Worm (Caenorhabditis elegans) whole organism, L2 larva: ENCODE results near the gene T21D12.11.

Experiments used
- F13H6.1 ChIP-seq: sonication (generic microtip); optimal IDR thresholded peaks from 2 replicates; lab custom pipeline; 2016; ENCODE audit warnings: missing genetic modification characterization, missing compliant biosample characterization
- R02D3.7 ChIP-seq: fragments of 150-350 bp; optimal IDR thresholded peaks from 2 replicates; lab custom pipeline; 2014; ENCODE audit warnings: missing biosample characterization, missing genetic modification characterization
- Y55F3AM.14 ChIP-seq: fragments of 200-800 bp; sonication (Bioruptor generic); optimal IDR thresholded peaks from 2 replicates; lab custom pipeline; 2018; ENCODE audit warnings: mild to moderate bottlenecking, missing genetic modification characterization, missing compliant biosample characterization
- ZK546.5 ChIP-seq: sonication (generic microtip); optimal IDR thresholded peaks from 2 replicates; lab custom pipeline; 2017; ENCODE audit warnings: missing biosample characterization, missing genetic modification characterization
- alr-1 ChIP-seq: fragments of 150-350 bp; optimal IDR thresholded peaks from 2 replicates; lab custom pipeline; 2014; ENCODE audit warnings: missing biosample characterization, missing genetic modification characterization
- aly-2 ChIP-seq: fragments of 150-350 bp; optimal IDR thresholded peaks from 2 replicates; lab custom pipeline; 2014; ENCODE audit warnings: missing biosample characterization, missing genetic modification characterization
- ama-1 ChIP-seq: fragments of 150-350 bp; optimal IDR thresholded peaks from 2 replicates; lab custom pipeline; 2018; ENCODE audit warnings: inconsistent platforms
- blmp-1 ChIP-seq: sonication (generic microtip); optimal IDR thresholded peaks from 2 replicates; lab custom pipeline; 2017; ENCODE audit warnings: missing genetic modification characterization, mild to moderate bottlenecking, missing compliant biosample characterization, antibody characterized with exemption, moderate library complexity; ENCODE audit not compliant: insufficient read depth
- ceh-16 ChIP-seq: fragments of 150-350 bp; optimal IDR thresholded peaks from 2 replicates; lab custom pipeline; 2014; ENCODE audit warnings: missing biosample characterization, missing genetic modification characterization
- ceh-82 ChIP-seq: fragments of 150-350 bp; optimal IDR thresholded peaks from 2 replicates; lab custom pipeline; 2014; ENCODE audit warnings: missing biosample characterization, missing genetic modification characterization
- crh-2 ChIP-seq: sonication (generic microtip); optimal IDR thresholded peaks from 2 replicates; lab custom pipeline; 2017; ENCODE audit warnings: missing biosample characterization, missing genetic modification characterization
- egl-27 ChIP-seq: sonication (generic microtip); optimal IDR thresholded peaks from 3 replicates; lab custom pipeline; 2017; ENCODE audit warnings: missing biosample characterization, missing genetic modification reagents, missing genetic modification characterization
- elt-1 ChIP-seq: fragments of 150-350 bp; optimal IDR thresholded peaks from 2 replicates; lab custom pipeline; 2014; ENCODE audit warnings: missing biosample characterization, missing genetic modification characterization
- elt-3 ChIP-seq: sonication (generic microtip); optimal IDR thresholded peaks from 2 replicates; lab custom pipeline; 2017; ENCODE audit warnings: missing biosample characterization, missing genetic modification characterization
- fos-1 ChIP-seq: fragments of 150-350 bp; optimal IDR thresholded peaks from 2 replicates; lab custom pipeline; 2014; ENCODE audit warnings: missing biosample characterization, missing genetic modification characterization
- gmeb-1 ChIP-seq: fragments of 150-350 bp; optimal IDR thresholded peaks from 2 replicates; lab custom pipeline; 2014; ENCODE audit warnings: missing biosample characterization, missing genetic modification characterization
- lin-11 ChIP-seq: fragments of 150-350 bp; sonication (generic microtip); optimal IDR thresholded peaks from 2 replicates; lab custom pipeline; 2014; ENCODE audit warnings: missing biosample characterization, missing genetic modification characterization, inconsistent platforms, mixed read lengths
- lin-13 ChIP-seq: fragments of 150-350 bp; optimal IDR thresholded peaks from 2 replicates; lab custom pipeline; 2014; ENCODE audit warnings: missing biosample characterization, missing genetic modification reagents, missing genetic modification characterization
- lin-39 ChIP-seq: fragments of 150-350 bp; optimal IDR thresholded peaks from 2 replicates; lab custom pipeline; 2014; ENCODE audit warnings: missing biosample characterization, missing genetic modification reagents, missing genetic modification characterization
- lsy-2 ChIP-seq, 2 experiments: fragments of 150-350 bp in 1 of 2; sonication (generic microtip) in 1 of 2; optimal IDR thresholded peaks; 2 replicates each; lab custom pipeline; 2014 to 2017; ENCODE audit warnings: missing biosample characterization in 2 of 2, missing genetic modification characterization in 2 of 2
- mab-5 ChIP-seq: fragments of 150-350 bp; optimal IDR thresholded peaks from 2 replicates; lab custom pipeline; 2014; ENCODE audit warnings: missing biosample characterization, missing genetic modification characterization
- mdl-1 ChIP-seq, 2 experiments: fragments of 150-350 bp in 1 of 2; sonication (generic microtip) in 1 of 2; optimal IDR thresholded peaks; 2 replicates each; lab custom pipeline; 2017; ENCODE audit warnings: missing biosample characterization in 2 of 2, missing genetic modification characterization in 2 of 2
- nhr-11 ChIP-seq: fragments of 150-350 bp; optimal IDR thresholded peaks from 2 replicates; lab custom pipeline; 2014; ENCODE audit warnings: missing biosample characterization, missing genetic modification characterization
- nhr-12 ChIP-seq: fragments of 150-350 bp; optimal IDR thresholded peaks from 2 replicates; lab custom pipeline; 2014; ENCODE audit warnings: missing biosample characterization, missing genetic modification characterization
- nhr-129 ChIP-seq: fragments of 150-350 bp; optimal IDR thresholded peaks from 2 replicates; lab custom pipeline; 2014; ENCODE audit warnings: missing biosample characterization, missing genetic modification characterization
- nhr-21 ChIP-seq: fragments of 150-350 bp; optimal IDR thresholded peaks from 2 replicates; lab custom pipeline; 2014; ENCODE audit warnings: missing biosample characterization, missing genetic modification characterization
- nhr-237 ChIP-seq: fragments of 150-350 bp; optimal IDR thresholded peaks from 2 replicates; lab custom pipeline; 2014; ENCODE audit warnings: missing biosample characterization, missing genetic modification characterization
- nhr-6 ChIP-seq: fragments of 150-350 bp; optimal IDR thresholded peaks from 2 replicates; lab custom pipeline; 2014; ENCODE audit warnings: missing biosample characterization, missing genetic modification characterization
- skn-1 ChIP-seq: sonication (generic microtip); optimal IDR thresholded peaks from 2 replicates; lab custom pipeline; 2017; ENCODE audit warnings: missing biosample characterization, missing genetic modification characterization
- sma-3 ChIP-seq: sonication (generic microtip); optimal IDR thresholded peaks from 2 replicates; lab custom pipeline; 2016; ENCODE audit warnings: missing genetic modification reagents, missing genetic modification characterization, missing compliant biosample characterization
- sma-9 ChIP-seq, 2 experiments: fragments of 150-350 bp in 1 of 2; sonication (generic microtip) in 1 of 2; optimal IDR thresholded peaks; 2 replicates each; lab custom pipeline; 2014 to 2016; ENCODE audit warnings: missing genetic modification characterization in 2 of 2, mild to moderate bottlenecking in 1 of 2, missing biosample characterization in 1 of 2, missing compliant biosample characterization in 1 of 2, missing genetic modification reagents in 1 of 2, moderate library complexity in 1 of 2
- unc-39 ChIP-seq: fragments of 150-350 bp; optimal IDR thresholded peaks from 2 replicates; lab custom pipeline; 2014; ENCODE audit warnings: missing biosample characterization, missing genetic modification characterization
- zag-1 ChIP-seq: fragments of 150-350 bp; optimal IDR thresholded peaks from 2 replicates; lab custom pipeline; 2014; ENCODE audit warnings: missing biosample characterization, missing genetic modification characterization
- ztf-1 ChIP-seq: fragments of 200-800 bp; sonication (Bioruptor generic); conservative IDR thresholded peaks from 2 replicates; pipeline ENCODE4 v1.3.6; 2022; ENCODE audit warnings: missing genetic modification characterization, missing compliant biosample characterization
- ztf-11 ChIP-seq: sonication (generic microtip); optimal IDR thresholded peaks from 2 replicates; lab custom pipeline; 2017; ENCODE audit warnings: missing biosample characterization, missing genetic modification characterization
- ztf-4 ChIP-seq: fragments of 150-350 bp; optimal IDR thresholded peaks from 2 replicates; lab custom pipeline; 2014; ENCODE audit warnings: missing biosample characterization, missing genetic modification characterization

T21D12.11 gene

DNA sequence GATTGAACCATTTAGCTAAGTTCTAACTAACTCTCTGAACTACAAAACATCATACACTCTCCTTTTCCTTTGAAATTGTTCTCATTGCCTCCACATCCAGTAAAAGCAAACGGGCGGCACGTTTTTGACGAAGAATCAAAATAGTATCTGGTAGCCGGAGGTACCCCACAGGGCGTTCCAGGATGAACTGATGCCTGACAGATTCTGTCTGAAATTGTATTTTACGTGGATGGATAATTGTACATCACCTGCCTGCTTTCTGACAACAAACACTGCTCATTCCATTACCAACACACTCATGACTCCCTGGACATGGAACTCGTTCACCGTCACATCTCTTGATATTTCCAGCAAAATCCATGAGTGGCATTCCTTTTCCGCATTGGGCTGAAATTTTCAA is 21.2 kb downstream of the T21D12.11 start:
- TF ChIP-seq nhr-237 (tag; lab: Kevin White, UChicago) (no peak), R02D3.7 (tag; lab: Kevin White, UChicago) (no peak), F13H6.1 (tag; lab: Kevin White, UChicago) (no peak), mab-5 (tag; lab: Kevin White, UChicago) (no peak), elt-3 (tag; lab: Kevin White, UChicago) (no peak), lin-13 (GFP tag; lab: Kevin White, UChicago) (no peak), aly-2 (no peak)
- TF ChIP-seq, all 48 proteins: peak for 0

DNA sequence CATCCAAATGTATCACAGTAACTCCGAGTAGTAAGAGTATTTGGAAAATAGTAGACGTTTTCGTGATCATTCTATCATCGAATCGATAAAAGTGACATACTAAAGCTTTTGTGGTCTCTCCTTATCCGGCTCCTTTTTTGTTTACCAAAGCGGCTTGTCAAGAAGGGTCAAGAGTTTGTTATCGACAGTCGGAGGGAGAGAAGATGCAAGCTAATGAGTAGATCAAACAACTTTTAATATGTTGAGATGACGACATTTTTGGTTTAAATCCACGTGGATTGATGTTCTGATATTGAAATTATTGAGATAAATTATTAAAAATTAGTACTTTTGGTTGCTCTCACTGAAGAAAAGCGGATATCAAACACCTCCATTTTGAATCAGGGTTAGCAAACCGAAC is 22.1 kb downstream of the T21D12.11 start, which contains the start of gene T21D12.7:
Gene T21D12.7 (minus strand): TSS at position 101 of the 400 bp plus-strand sequence.
- no peak for TF ChIP-seq ama-1 (lab: Kevin White, UChicago)
- no peak for TF ChIP-seq zag-1 (tag; lab: Kevin White, UChicago)
- TF ChIP-seq aly-2 = no peak

DNA sequence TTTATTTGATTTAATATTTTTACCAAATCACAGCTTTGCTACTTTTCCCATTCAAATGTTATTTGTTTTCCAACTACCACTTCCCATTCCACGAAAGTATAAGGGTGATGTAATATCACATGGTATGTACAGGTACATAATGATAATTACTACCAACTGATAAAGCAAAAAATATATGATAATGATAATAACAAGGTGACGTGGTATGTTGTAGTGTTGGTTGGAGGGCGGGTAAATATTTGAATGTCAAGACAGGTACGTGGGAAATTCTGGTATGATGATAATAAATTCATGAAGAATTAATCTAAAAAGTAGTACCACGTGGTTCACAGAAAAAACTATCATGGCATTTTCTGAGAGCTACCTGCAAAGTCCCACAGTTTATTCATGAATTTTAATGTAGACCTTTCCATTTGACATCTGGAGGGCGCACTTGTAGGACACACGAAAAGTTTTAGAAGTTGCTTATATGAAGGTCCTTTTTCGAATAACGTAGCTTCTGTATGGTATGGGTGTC is 22.7 kb downstream of the T21D12.11 start:
- peak; percentile 6 for TF ChIP-seq F13H6.1 (tag; lab: Kevin White, UChicago)
- TF ChIP-seq crh-2 (tag; lab: Kevin White, UChicago) = peak; percentile 90
- TF ChIP-seq unc-39 = no peak
- no peak for TF ChIP-seq R02D3.7 (tag; lab: Kevin White, UChicago)
- no peak for TF ChIP-seq lin-39 (tag; lab: Kevin White, UChicago)
- no peak for TF ChIP-seq egl-27 (tag; lab: Kevin White, UChicago)
- TF ChIP-seq blmp-1 = peak; percentile 18
- TF ChIP-seq nhr-12 (tag; lab: Kevin White, UChicago) = no peak
- peak; percentile 50 for TF ChIP-seq sma-9 (GFP tag; optimal IDR thresholded peaks at IDR 0.05; lab: Kevin White, UChicago)
- no peak for TF ChIP-seq sma-9 (tag; optimal IDR thresholded peaks at IDR 0.05; lab: Kevin White, UChicago)
- no peak for TF ChIP-seq aly-2
- no peak for TF ChIP-seq nhr-129 (tag; lab: Kevin White, UChicago)
- no peak for TF ChIP-seq mab-5 (tag; lab: Kevin White, UChicago)
- TF ChIP-seq nhr-6 (tag; lab: Kevin White, UChicago) = no peak
- peak; percentile 56 for TF ChIP-seq sma-3
- TF ChIP-seq lin-11 (tag; lab: Kevin White, UChicago) = no peak
- TF ChIP-seq ceh-16 (tag; lab: Kevin White, UChicago) = no peak
- TF ChIP-seq Y55F3AM.14 = peak; percentile 47
- TF ChIP-seq lsy-2 (tag; optimal IDR thresholded peaks at IDR 0.05; lab: Kevin White, UChicago) = peak in 1 of 2 experiments; percentile 43
- TF ChIP-seq gmeb-1 (tag; lab: Kevin White, UChicago) = peak; percentile 67
- TF ChIP-seq ztf-11 (tag; lab: Kevin White, UChicago) = no peak
- no peak for TF ChIP-seq ceh-82 (tag; lab: Kevin White, UChicago)
- peak; percentile 80 for TF ChIP-seq fos-1
- TF ChIP-seq nhr-11 (tag; lab: Kevin White, UChicago) = no peak
- peak; percentile 13 for TF ChIP-seq ama-1 (lab: Kevin White, UChicago)
- TF ChIP-seq alr-1 = no peak
- TF ChIP-seq ztf-1 (GFP tag; lab: Robert Waterston, UW) = no peak
- peak; percentile 3 for TF ChIP-seq nhr-21 (tag; lab: Kevin White, UChicago)
- TF ChIP-seq skn-1 (tag; lab: Kevin White, UChicago) = peak; percentile 87
- no peak for TF ChIP-seq ZK546.5 (tag; lab: Kevin White, UChicago)
- no peak for TF ChIP-seq ztf-4 (tag; lab: Kevin White, UChicago)
- TF ChIP-seq lin-13 (GFP tag; lab: Kevin White, UChicago) = no peak
- TF ChIP-seq elt-1 = no peak
- TF ChIP-seq nhr-237 (tag; lab: Kevin White, UChicago) = no peak
- no peak for TF ChIP-seq mdl-1 (tag; optimal IDR thresholded peaks at IDR 0.05; lab: Kevin White, UChicago)
- no peak for TF ChIP-seq elt-3 (tag; lab: Kevin White, UChicago)
- TF ChIP-seq, all 48 proteins: peak for 12

DNA sequence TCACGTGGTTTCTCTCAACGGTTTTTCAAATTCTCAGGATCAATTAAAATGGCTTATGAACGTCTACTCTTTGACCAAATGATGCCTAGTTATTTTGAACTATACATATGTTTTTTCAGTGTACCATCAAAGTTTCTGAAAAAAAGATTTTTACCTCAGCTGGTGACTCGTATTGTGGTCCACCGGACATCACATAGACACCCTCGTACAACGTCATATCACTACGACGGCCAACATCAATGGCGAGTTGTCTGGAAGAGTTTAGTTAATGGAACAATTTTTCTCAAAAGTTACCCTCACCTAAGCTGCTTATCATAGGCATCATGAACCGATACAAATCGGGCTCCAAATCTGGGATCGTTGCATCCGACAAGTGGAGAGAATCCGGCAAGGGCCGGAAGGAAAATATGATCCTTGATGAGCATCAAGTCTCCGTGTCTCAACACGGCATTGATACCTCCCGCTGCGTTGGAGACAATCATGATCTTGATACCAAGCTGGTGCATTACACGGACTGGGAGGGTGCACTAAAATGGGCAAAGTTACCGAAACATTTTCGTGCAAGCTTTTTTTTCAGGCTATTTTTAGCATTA is 24.1 kb downstream of the T21D12.11 start:
- no peak for TF ChIP-seq lsy-2 (tag; optimal IDR thresholded peaks at IDR 0.05; lab: Kevin White, UChicago)
- TF ChIP-seq ztf-1 (GFP tag; lab: Robert Waterston, UW) = 0 out of 2 replicates have a peak, but pooled peaks have one; percentile 65
